Worm (Caenorhabditis elegans): ENCODE results near the gene clec-54.

- TF ChIP-seq him-1 (tag; optimal IDR thresholded peaks at IDR 0.05) (no peak), dao-5 (tag; optimal IDR thresholded peaks at IDR 0.05) (no peak), W03F9.2 (tag; optimal IDR thresholded peaks at IDR 0.05) (no peak)
These were observed 16.0 kb upstream of the clec-54 start, which contains the start of gene F08H9.2 for ce11 chrV:14460615-14461102.

Measured in whole organism, L4/young adult.